Worm (Caenorhabditis elegans) whole organism, mixed stage, embryonic: Measurements from ENCODE around the gene C49C3.4.

Experiments used
- M03D4.4 ChIP-seq: sonication (generic microtip); optimal IDR thresholded peaks from 2 replicates; lab custom pipeline; 2017; ENCODE audit warnings: mild to moderate bottlenecking, missing genetic modification characterization, missing compliant biosample characterization
- bed-3 ChIP-seq: fragments of 200-800 bp; sonication (Bioruptor generic); optimal IDR thresholded peaks from 3 replicates; lab custom pipeline; 2018; ENCODE audit warnings: mild to moderate bottlenecking, missing genetic modification characterization, moderate library complexity, missing compliant biosample characterization
- blmp-1 ChIP-seq: fragments of 150-350 bp; optimal IDR thresholded peaks from 2 replicates; lab custom pipeline; 2014; ENCODE audit warnings: missing biosample characterization, missing genetic modification characterization
- ceh-39 ChIP-seq: fragments of 150-350 bp; optimal IDR thresholded peaks from 2 replicates; lab custom pipeline; 2014; ENCODE audit warnings: missing biosample characterization, missing genetic modification characterization
- ceh-43 ChIP-seq: fragments of 200-800 bp; sonication (Bioruptor generic); optimal IDR thresholded peaks from 2 replicates; lab custom pipeline; 2018; ENCODE audit warnings: mild to moderate bottlenecking, missing genetic modification characterization, moderate library complexity, missing compliant biosample characterization
- ces-1 ChIP-seq: fragments of 150-350 bp; optimal IDR thresholded peaks from 2 replicates; lab custom pipeline; 2014; ENCODE audit warnings: missing biosample characterization, missing genetic modification reagents, missing genetic modification characterization
- cnd-1 ChIP-seq: fragments of 200-800 bp; sonication (Bioruptor generic); optimal IDR thresholded peaks from 2 replicates; lab custom pipeline; 2018; ENCODE audit warnings: mild to moderate bottlenecking, missing genetic modification characterization, missing compliant biosample characterization
- elt-1 ChIP-seq: sonication (generic microtip); optimal IDR thresholded peaks from 2 replicates; lab custom pipeline; 2017; ENCODE audit warnings: missing genetic modification characterization, mild to moderate bottlenecking, missing compliant biosample characterization, antibody characterized with exemption, moderate library complexity, borderline replicate concordance; ENCODE audit not compliant: insufficient read depth
- elt-3 ChIP-seq: fragments of 150-350 bp; optimal IDR thresholded peaks from 2 replicates; lab custom pipeline; 2014; ENCODE audit warnings: missing biosample characterization, missing genetic modification characterization
- flh-1 ChIP-seq: fragments of 200-800 bp; sonication (Bioruptor generic); optimal IDR thresholded peaks from 2 replicates; lab custom pipeline; 2018; ENCODE audit warnings: mild to moderate bottlenecking, missing genetic modification characterization, moderate library complexity, missing compliant biosample characterization
- lin-13 ChIP-seq: fragments of 150-350 bp; optimal IDR thresholded peaks from 2 replicates; lab custom pipeline; 2014; ENCODE audit warnings: missing biosample characterization, missing genetic modification characterization
- lin-32 ChIP-seq: fragments of 200-800 bp; sonication (Bioruptor generic); optimal IDR thresholded peaks from 2 replicates; lab custom pipeline; 2018; ENCODE audit warnings: mild to moderate bottlenecking, missing genetic modification characterization, missing compliant biosample characterization
- lsy-2 ChIP-seq: fragments of 150-350 bp; optimal IDR thresholded peaks from 2 replicates; lab custom pipeline; 2014; ENCODE audit warnings: missing biosample characterization, missing genetic modification characterization
- mab-5 ChIP-seq: fragments of 150-350 bp; optimal IDR thresholded peaks from 2 replicates; lab custom pipeline; 2014; ENCODE audit warnings: missing biosample characterization, missing genetic modification characterization
- mep-1 ChIP-seq: fragments of 150-350 bp; optimal IDR thresholded peaks from 2 replicates; lab custom pipeline; 2017; ENCODE audit warnings: missing biosample characterization, missing genetic modification reagents, missing genetic modification characterization, inconsistent platforms
- mls-2 ChIP-seq: sonication (generic microtip); optimal IDR thresholded peaks from 2 replicates; lab custom pipeline; 2016; ENCODE audit warnings: mild to moderate bottlenecking, missing genetic modification characterization, moderate library complexity, missing compliant biosample characterization
- nhr-12 ChIP-seq: fragments of 150-350 bp; optimal IDR thresholded peaks from 2 replicates; lab custom pipeline; 2014; ENCODE audit warnings: missing biosample characterization, missing genetic modification characterization
- nhr-2 ChIP-seq: fragments of 150-350 bp; optimal IDR thresholded peaks from 2 replicates; lab custom pipeline; 2014; ENCODE audit warnings: missing biosample characterization, missing genetic modification characterization
- nhr-237 ChIP-seq: fragments of 150-350 bp; optimal IDR thresholded peaks from 2 replicates; lab custom pipeline; 2014; ENCODE audit warnings: missing biosample characterization, missing genetic modification characterization
- nhr-28 ChIP-seq: fragments of 150-350 bp; optimal IDR thresholded peaks from 2 replicates; lab custom pipeline; 2014; ENCODE audit warnings: missing biosample characterization, missing genetic modification characterization
- nhr-76 ChIP-seq: sonication (generic microtip); optimal IDR thresholded peaks from 2 replicates; lab custom pipeline; 2017; ENCODE audit warnings: missing biosample characterization, missing genetic modification characterization
- pha-4 ChIP-seq: fragments of 150-350 bp; optimal IDR thresholded peaks from 2 replicates; lab custom pipeline; 2018; ENCODE audit warnings: missing biosample characterization, missing genetic modification reagents, missing genetic modification characterization
- sem-2 ChIP-seq: fragments of 200-800 bp; sonication (Bioruptor generic); optimal IDR thresholded peaks from 2 replicates; lab custom pipeline; 2018; ENCODE audit warnings: mild to moderate bottlenecking, missing genetic modification characterization, missing compliant biosample characterization
- snpc-4 ChIP-seq: fragments of 150-350 bp; optimal IDR thresholded peaks from 2 replicates; lab custom pipeline; 2014; ENCODE audit warnings: missing biosample characterization, missing genetic modification characterization
- sptf-1 ChIP-seq: sonication (generic microtip); optimal IDR thresholded peaks from 2 replicates; lab custom pipeline; 2017; ENCODE audit warnings: mild to moderate bottlenecking, missing genetic modification characterization, moderate library complexity, missing compliant biosample characterization
- tbx-8 ChIP-seq: fragments of 200-800 bp; sonication (Bioruptor generic); optimal IDR thresholded peaks from 2 replicates; lab custom pipeline; 2018; ENCODE audit warnings: mild to moderate bottlenecking, missing genetic modification characterization, moderate library complexity, missing compliant biosample characterization
- unc-62 ChIP-seq: fragments of 150-350 bp; optimal IDR thresholded peaks from 2 replicates; lab custom pipeline; 2014; ENCODE audit warnings: missing biosample characterization, missing genetic modification reagents, missing genetic modification characterization
- zip-8 ChIP-seq: fragments of 150-350 bp; optimal IDR thresholded peaks from 2 replicates; lab custom pipeline; 2014; ENCODE audit warnings: missing biosample characterization, missing genetic modification characterization
- ztf-11 ChIP-seq: fragments of 150-350 bp; optimal IDR thresholded peaks from 2 replicates; lab custom pipeline; 2014; ENCODE audit warnings: missing biosample characterization, missing genetic modification characterization

Gene C49C3.4

DNA sequence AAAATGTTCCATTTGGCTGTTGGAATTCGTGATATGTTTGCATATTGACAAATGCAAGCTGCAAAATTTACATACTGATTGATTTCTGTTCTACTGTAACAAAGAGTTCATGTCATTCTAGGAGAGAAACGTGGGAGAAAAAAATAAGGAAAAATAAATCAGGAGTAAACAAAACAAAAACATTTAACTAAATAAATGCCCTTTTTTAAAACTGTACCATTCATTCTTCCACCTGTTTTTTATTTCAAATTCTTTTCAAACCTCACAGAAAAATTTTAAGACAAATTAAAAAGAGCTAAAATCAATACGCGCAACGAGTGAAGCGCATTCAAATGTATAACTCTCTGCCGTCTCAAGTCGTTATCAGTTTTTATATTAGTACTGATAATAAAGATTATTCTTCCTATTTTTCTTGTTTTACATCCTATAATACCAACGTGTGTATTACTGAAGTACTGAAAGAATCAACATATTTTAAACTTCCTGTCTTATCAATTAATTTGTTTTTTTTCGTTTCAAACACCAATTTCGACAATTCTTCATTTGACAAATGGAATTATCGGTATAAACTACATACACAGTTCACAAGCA is 18.4 kb downstream of the C49C3.4 start, which contains the start of gene C49C3.10:
TSS of gene C49C3.10 (minus strand) at position 51 of the 591 bp plus-strand sequence.
- TF ChIP-seq nhr-237 (tag; lab: Kevin White, UChicago) (no peak), zip-8 (tag; lab: Kevin White, UChicago) (no peak), sem-2 (GFP tag; lab: Kevin White, UChicago) (no peak), sptf-1 (tag; lab: Kevin White, UChicago) (no peak), unc-62 (GFP tag; lab: Kevin White, UChicago) (no peak), tbx-8 (GFP tag; lab: Kevin White, UChicago) (no peak), ceh-43 (GFP tag; lab: Kevin White, UChicago) (no peak), bed-3 (GFP tag; lab: Kevin White, UChicago) (no peak), nhr-76 (no peak), nhr-12 (no peak), lin-32 (GFP tag; lab: Kevin White, UChicago) (no peak), nhr-2 (tag; lab: Kevin White, UChicago) (no peak), elt-1 (tag; lab: Kevin White, UChicago) (no peak)

DNA sequence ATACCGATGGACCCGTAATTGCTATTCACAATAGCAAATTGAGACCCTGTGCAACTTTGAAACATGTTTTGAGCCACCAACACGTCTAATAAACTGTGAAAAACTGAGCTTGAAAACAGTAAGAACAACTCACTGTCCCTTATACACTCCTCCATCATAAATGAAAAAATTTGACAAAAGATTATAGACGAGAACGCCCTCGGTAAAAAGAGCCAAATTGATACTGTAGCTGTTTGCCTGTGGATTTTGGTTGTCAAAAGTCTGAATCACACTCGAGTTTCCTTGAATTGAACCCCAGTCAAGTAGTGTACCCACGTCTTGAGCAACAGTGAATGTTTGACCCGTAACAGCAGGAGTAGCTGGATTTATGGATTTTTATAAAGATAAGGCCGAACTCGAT is 20.4 kb downstream of the C49C3.4 start:
- TF ChIP-seq tbx-8 (GFP tag; lab: Kevin White, UChicago) (no peak), ztf-11 (tag; lab: Kevin White, UChicago) (no peak)
- TF ChIP-seq, all 35 proteins: peak for 0

DNA sequence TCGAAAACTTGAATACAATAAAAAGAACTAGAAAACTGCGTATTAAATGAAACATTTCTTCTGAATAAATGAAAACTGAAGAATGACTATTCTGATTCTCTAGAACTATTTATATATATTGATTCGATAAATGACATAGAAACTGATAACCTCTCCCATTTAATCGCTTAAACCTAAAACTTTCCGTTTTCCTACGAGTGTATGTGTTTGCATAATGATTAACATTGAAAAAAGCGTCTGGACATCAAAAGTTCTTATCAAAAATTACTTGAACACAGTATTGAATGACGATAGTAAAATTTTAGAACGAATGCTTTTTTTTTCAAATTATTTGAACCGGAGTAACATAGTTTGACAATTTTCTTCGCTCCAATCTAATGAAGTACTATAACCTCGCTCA is 21.6 kb downstream of the C49C3.4 start, which contains the start of gene C49C3.9:
TSS of gene C49C3.9 (minus strand) at position 136 of the 400 bp plus-strand sequence.
- no peak for TF ChIP-seq ces-1
- no peak for TF ChIP-seq snpc-4 (tag; lab: Kevin White, UChicago)
- TF ChIP-seq bed-3 (GFP tag; lab: Kevin White, UChicago): no peak
- no peak for TF ChIP-seq lsy-2 (tag; lab: Kevin White, UChicago)
- no peak for TF ChIP-seq blmp-1 (tag; lab: Kevin White, UChicago)
- TF ChIP-seq, all 35 proteins: peak for 0

DNA sequence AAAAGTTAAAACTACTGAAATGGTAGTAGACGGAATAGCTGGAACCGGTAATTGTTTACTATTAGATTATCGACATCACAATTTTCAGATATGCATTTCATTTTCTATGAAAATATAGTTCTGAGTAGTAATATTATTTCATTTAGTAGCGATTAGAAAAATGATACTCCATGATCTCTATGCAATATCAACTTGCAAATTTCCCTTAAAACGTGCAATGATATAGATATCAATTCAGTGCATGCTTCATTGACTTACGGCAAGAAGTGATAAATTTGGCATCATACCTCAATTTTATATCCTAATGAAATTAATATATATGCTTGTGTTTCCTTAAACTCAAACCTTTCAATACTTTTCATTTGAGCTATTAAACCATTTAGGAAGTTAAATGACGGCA is 22.1 kb downstream of the C49C3.4 start, which contains the start of gene C49C3.21:
TSS of gene C49C3.21 (plus strand) at position 301 of the 400 bp plus-strand sequence.
- no peak for TF ChIP-seq nhr-28 (tag; lab: Kevin White, UChicago)
- no peak for TF ChIP-seq mab-5 (tag; lab: Kevin White, UChicago)
- no peak for TF ChIP-seq ceh-39
- TF ChIP-seq nhr-12: no peak
- TF ChIP-seq elt-3 (tag; lab: Kevin White, UChicago): no peak
- no peak for TF ChIP-seq mls-2 (tag; lab: Kevin White, UChicago)
- TF ChIP-seq mep-1 (tag; lab: Kevin White, UChicago): no peak
- TF ChIP-seq tbx-8 (GFP tag; lab: Kevin White, UChicago): no peak
- no peak for TF ChIP-seq lin-13 (tag; lab: Kevin White, UChicago)
- TF ChIP-seq cnd-1: no peak
- no peak for TF ChIP-seq flh-1 (GFP tag; lab: Kevin White, UChicago)
- no peak for TF ChIP-seq blmp-1 (tag; lab: Kevin White, UChicago)
- TF ChIP-seq M03D4.4: no peak
- no peak for TF ChIP-seq unc-62 (GFP tag; lab: Kevin White, UChicago)
- TF ChIP-seq pha-4 (tag; lab: Kevin White, UChicago): no peak
- TF ChIP-seq sptf-1 (tag; lab: Kevin White, UChicago): no peak
- TF ChIP-seq nhr-76: no peak

DNA sequence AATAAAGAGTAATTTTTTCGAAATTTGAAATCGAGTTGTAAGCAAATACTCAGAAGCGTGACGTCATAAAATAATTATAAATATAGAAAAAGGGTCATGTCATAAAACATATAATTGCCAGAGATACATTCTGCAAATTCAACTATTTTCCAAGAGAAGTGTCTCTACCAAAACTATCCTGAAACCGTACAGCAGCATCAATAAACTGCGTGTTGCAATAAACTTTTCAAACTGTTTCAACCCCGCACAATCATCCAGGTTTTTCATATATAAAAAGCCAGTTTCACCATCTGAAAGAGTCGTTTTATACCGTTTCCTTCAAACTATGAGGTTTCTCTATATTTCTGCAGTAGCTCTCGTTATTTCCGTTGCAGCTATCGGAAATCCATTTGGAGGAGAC is 22.9 kb downstream of the C49C3.4 start, which contains the start of gene C49C3.11:
TSS of gene C49C3.11 (plus strand) at position 301 of the 400 bp plus-strand sequence.
- TF ChIP-seq ztf-11 (tag; lab: Kevin White, UChicago) (no peak), tbx-8 (GFP tag; lab: Kevin White, UChicago) (no peak), ceh-39 (no peak), mab-5 (tag; lab: Kevin White, UChicago) (no peak)
